Worm (Caenorhabditis elegans): Measurements from ENCODE around the gene spcs-3.

DNA sequence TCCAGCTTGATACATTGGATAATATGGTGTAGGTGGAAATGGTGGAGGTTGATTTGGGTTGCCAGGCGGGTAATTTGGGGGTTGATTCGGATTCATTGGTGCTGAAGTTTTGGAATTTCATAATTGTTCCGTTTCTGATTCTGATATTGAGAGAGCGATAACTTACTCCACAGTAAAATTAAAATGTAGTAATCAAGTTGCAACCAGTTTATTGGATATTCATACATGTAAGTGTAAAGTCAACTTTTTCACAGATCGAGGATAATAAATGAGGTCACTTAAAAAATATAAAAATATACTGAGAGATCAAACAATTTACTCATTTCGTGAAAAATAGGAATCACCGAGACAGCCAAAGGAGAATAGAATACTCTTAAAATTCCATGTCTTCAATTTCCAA is 16.9 kb upstream of the spcs-3 start, which contains the start of gene mdt-30:
- TF ChIP-seq snpc-4 (tag; optimal IDR thresholded peaks at IDR 0.05) = no peak
- no peak for TF ChIP-seq cnd-1 (tag; optimal IDR thresholded peaks at IDR 0.05)
- TF ChIP-seq unc-62 (GFP tag; optimal IDR thresholded peaks at IDR 0.05) = no peak
- no peak for TF ChIP-seq lin-13 (tag; optimal IDR thresholded peaks at IDR 0.05)
- no peak for TF ChIP-seq lin-32 (GFP tag; optimal IDR thresholded peaks at IDR 0.05)

Data from whole organism, mixed stage, embryonic.